Worm (Caenorhabditis elegans) whole organism, L1 larva: ENCODE measurements around the gene col-109.

Source experiments
- C16A3.4 ChIP-seq: fragments of 150-350 bp; optimal IDR thresholded peaks from 2 replicates; lab custom pipeline; 2014; ENCODE audit warnings: missing biosample characterization, missing genetic modification characterization
- F16B12.6 ChIP-seq: fragments of 150-350 bp; optimal IDR thresholded peaks from 2 replicates; lab custom pipeline; 2014; ENCODE audit warnings: missing biosample characterization, missing genetic modification characterization
- Y116A8C.19 ChIP-seq: sonication (generic microtip); optimal IDR thresholded peaks from 2 replicates; lab custom pipeline; 2016; ENCODE audit warnings: missing compliant biosample characterization, missing genetic modification characterization, borderline replicate concordance
- alr-1 ChIP-seq: fragments of 200-800 bp; sonication (Bioruptor generic); optimal IDR thresholded peaks from 2 replicates; lab custom pipeline; 2018; ENCODE audit warnings: borderline replicate concordance, mild to moderate bottlenecking, missing genetic modification characterization, missing compliant biosample characterization
- blmp-1 ChIP-seq: fragments of 150-350 bp; optimal IDR thresholded peaks from 2 replicates; lab custom pipeline; 2014; ENCODE audit warnings: missing biosample characterization, missing genetic modification characterization
- ceh-82 ChIP-seq, 3 experiments: fragments of 150-350 bp in 1 of 3; sonication (generic microtip) in 2 of 3; optimal IDR thresholded peaks; 2 replicates each; lab custom pipeline; 2014 to 2017; ENCODE audit warnings: missing biosample characterization in 3 of 3, missing genetic modification characterization in 3 of 3
- ceh-88 ChIP-seq: fragments of 200-800 bp; sonication (Bioruptor generic); IDR thresholded peaks from 2 replicates; pipeline ENCODE4 v1.3.6; 2022; ENCODE audit warnings: missing genetic modification characterization, missing compliant biosample characterization
- efl-1 ChIP-seq, 4 experiments: fragments of 150-350 bp; optimal IDR thresholded peaks in 3 of 4; peaks in 1 of 4; 1 replicate in 1 of 4; 2 replicates in 3 of 4; lab custom pipeline; 2014; ENCODE audit warnings: missing biosample characterization in 2 of 4, missing genetic modification characterization in 2 of 4, missing genetic modification reagents in 2 of 4
- efl-3 ChIP-seq: fragments of 200-800 bp; sonication (Bioruptor generic); optimal IDR thresholded peaks from 2 replicates; lab custom pipeline; 2018; ENCODE audit warnings: mild to moderate bottlenecking, missing genetic modification characterization, missing compliant biosample characterization
- elt-3 ChIP-seq, 6 experiments: fragments of 150-350 bp in 1 of 6; sonication (generic microtip); optimal IDR thresholded peaks; 2 replicates each; lab custom pipeline; 2017 to 2018; ENCODE audit warnings: missing biosample characterization in 6 of 6, missing genetic modification characterization in 6 of 6, inconsistent platforms in 1 of 6
- fkh-10 ChIP-seq: sonication (generic microtip); optimal IDR thresholded peaks from 2 replicates; lab custom pipeline; 2017; ENCODE audit warnings: missing biosample characterization, missing genetic modification reagents, missing genetic modification characterization
- fkh-4 ChIP-seq: sonication (generic microtip); optimal IDR thresholded peaks from 2 replicates; lab custom pipeline; 2016; ENCODE audit warnings: missing compliant biosample characterization, missing genetic modification characterization, borderline replicate concordance
- fkh-8 ChIP-seq: sonication (generic microtip); optimal IDR thresholded peaks from 2 replicates; lab custom pipeline; 2016; ENCODE audit warnings: mild to moderate bottlenecking, missing genetic modification characterization, missing compliant biosample characterization
- fos-1 ChIP-seq: fragments of 150-350 bp; optimal IDR thresholded peaks from 2 replicates; lab custom pipeline; 2014; ENCODE audit warnings: missing biosample characterization, missing genetic modification characterization
- hlh-4 ChIP-seq: sonication (generic microtip); optimal IDR thresholded peaks from 2 replicates; lab custom pipeline; 2016; ENCODE audit warnings: mild to moderate bottlenecking, missing genetic modification characterization, missing compliant biosample characterization
- irx-1 ChIP-seq: sonication (generic microtip); optimal IDR thresholded peaks from 2 replicates; lab custom pipeline; 2016; ENCODE audit warnings: missing genetic modification characterization, missing compliant biosample characterization
- isw-1 ChIP-seq: fragments of 200-800 bp; sonication (Bioruptor generic); IDR thresholded peaks from 2 replicates; pipeline ENCODE4 v1.3.6; 2022; ENCODE audit warnings: missing genetic modification characterization, missing compliant biosample characterization
- jun-1 ChIP-seq: fragments of 150-350 bp; optimal IDR thresholded peaks from 2 replicates; lab custom pipeline; 2014; ENCODE audit warnings: missing biosample characterization, missing genetic modification reagents, missing genetic modification characterization
- lin-13 ChIP-seq: fragments of 150-350 bp; optimal IDR thresholded peaks from 2 replicates; lab custom pipeline; 2014; ENCODE audit warnings: missing biosample characterization, missing genetic modification reagents, missing genetic modification characterization
- lin-14 ChIP-seq: fragments of 200-800 bp; sonication (Bioruptor generic); optimal IDR thresholded peaks from 2 replicates; lab custom pipeline; 2018; ENCODE audit warnings: mild to moderate bottlenecking, missing genetic modification characterization, moderate library complexity, missing compliant biosample characterization
- lin-35 ChIP-seq, 2 experiments: fragments of 150-350 bp; optimal IDR thresholded peaks; 2 replicates each; lab custom pipeline; 2014; ENCODE audit warnings: missing biosample characterization in 2 of 2, missing genetic modification characterization in 2 of 2, missing genetic modification reagents in 2 of 2
- lsy-2 ChIP-seq, 2 experiments: fragments of 150-350 bp; optimal IDR thresholded peaks; 2 replicates each; lab custom pipeline; 2014; ENCODE audit warnings: missing biosample characterization in 2 of 2, missing genetic modification characterization in 2 of 2
- mab-9 ChIP-seq: fragments of 200-800 bp; sonication (Bioruptor generic); IDR thresholded peaks from 2 replicates; pipeline ENCODE4 v1.3.6; 2022; ENCODE audit warnings: missing genetic modification reagents, missing genetic modification characterization, missing compliant biosample characterization
- mdl-1 ChIP-seq, 2 experiments: fragments of 150-350 bp; optimal IDR thresholded peaks; 2 replicates each; lab custom pipeline; 2014 to 2017; ENCODE audit warnings: missing biosample characterization in 2 of 2, missing genetic modification characterization in 2 of 2, inconsistent platforms in 1 of 2
- mef-2 ChIP-seq: fragments of 150-350 bp; optimal IDR thresholded peaks from 2 replicates; lab custom pipeline; 2014; ENCODE audit warnings: missing biosample characterization, missing genetic modification characterization
- nhr-19 ChIP-seq: fragments of 200-800 bp; sonication (Bioruptor generic); conservative IDR thresholded peaks from 2 replicates; pipeline ENCODE4 v1.3.6; 2022; ENCODE audit warnings: missing genetic modification characterization, missing compliant biosample characterization
- nhr-20 ChIP-seq: sonication (generic microtip); optimal IDR thresholded peaks from 2 replicates; lab custom pipeline; 2016; ENCODE audit warnings: mild to moderate bottlenecking, missing genetic modification characterization, missing compliant biosample characterization
- nhr-47 ChIP-seq: sonication (generic microtip); optimal IDR thresholded peaks from 2 replicates; lab custom pipeline; 2016; ENCODE audit warnings: mild to moderate bottlenecking, missing genetic modification characterization, moderate library complexity, missing compliant biosample characterization
- nhr-71 ChIP-seq: sonication (generic microtip); optimal IDR thresholded peaks from 2 replicates; lab custom pipeline; 2016; ENCODE audit warnings: mild to moderate bottlenecking, missing genetic modification characterization, moderate library complexity, missing compliant biosample characterization
- nhr-85 ChIP-seq: sonication (generic microtip); peaks from one replicate; lab custom pipeline; 2016; ENCODE audit warnings: missing genetic modification characterization, inconsistent platforms, missing compliant biosample characterization
- nhr-90 ChIP-seq: sonication (generic microtip); optimal IDR thresholded peaks from 2 replicates; lab custom pipeline; 2016; ENCODE audit warnings: mild to moderate bottlenecking, missing genetic modification characterization, missing compliant biosample characterization; ENCODE audit not compliant: poor library complexity
- pqm-1 ChIP-seq: sonication (generic microtip); optimal IDR thresholded peaks from 3 replicates; lab custom pipeline; 2017; ENCODE audit warnings: missing biosample characterization, missing genetic modification characterization
- rnt-1 ChIP-seq: sonication (generic microtip); optimal IDR thresholded peaks from 2 replicates; lab custom pipeline; 2016; ENCODE audit warnings: mild to moderate bottlenecking, missing genetic modification characterization, moderate library complexity, missing compliant biosample characterization
- snpc-4 ChIP-seq: fragments of 150-350 bp; optimal IDR thresholded peaks from 2 replicates; lab custom pipeline; 2014; ENCODE audit warnings: missing biosample characterization, missing genetic modification characterization
- snu-23 ChIP-seq: sonication (generic microtip); optimal IDR thresholded peaks from 2 replicates; lab custom pipeline; 2016; ENCODE audit warnings: missing genetic modification characterization, missing compliant biosample characterization
- sptf-1 ChIP-seq: fragments of 150-350 bp; optimal IDR thresholded peaks from 2 replicates; lab custom pipeline; 2014; ENCODE audit warnings: missing biosample characterization, missing genetic modification characterization
- tbx-2 ChIP-seq: sonication (generic microtip); optimal IDR thresholded peaks from 2 replicates; lab custom pipeline; 2016; ENCODE audit warnings: missing genetic modification characterization, missing compliant biosample characterization
- unc-86 ChIP-seq: sonication (generic microtip); optimal IDR thresholded peaks from 2 replicates; lab custom pipeline; 2016; ENCODE audit warnings: missing genetic modification characterization, missing compliant biosample characterization
- unc-98 ChIP-seq: fragments of 200-800 bp; sonication (Bioruptor generic); IDR thresholded peaks from 2 replicates; pipeline ENCODE4 v1.3.6; 2022; ENCODE audit warnings: missing genetic modification characterization, missing compliant biosample characterization
- zag-1 ChIP-seq: fragments of 150-350 bp; optimal IDR thresholded peaks from 2 replicates; lab custom pipeline; 2014; ENCODE audit warnings: missing biosample characterization, missing genetic modification characterization
- ztf-11 ChIP-seq, 2 experiments: sonication (generic microtip); optimal IDR thresholded peaks; 2 replicates each; lab custom pipeline; 2016 to 2017; ENCODE audit warnings: missing genetic modification characterization in 2 of 2, missing biosample characterization in 1 of 2, missing compliant biosample characterization in 1 of 2

col-109 gene

ce11 chrIV:1857866-1858271 is 37.8 kb upstream of the col-109 start (continued):
- TF ChIP-seq nhr-47 (tag; lab: Kevin White, UChicago) (peak; percentile 72), sptf-1 (no peak), snpc-4 (tag; lab: Kevin White, UChicago) (no peak), mab-9 (GFP tag; lab: Robert Waterston, UW) (no peak), unc-86 (tag; lab: Kevin White, UChicago) (peak; percentile 69), alr-1 (tag; lab: Kevin White, UChicago) (no peak), irx-1 (no peak), F16B12.6 (tag; lab: Kevin White, UChicago) (no peak)

- TF ChIP-seq nhr-85 (tag; lab: Kevin White, UChicago) (peak; percentile 63), blmp-1 (tag; lab: Kevin White, UChicago) (peak; percentile 94), rnt-1 (tag; lab: Kevin White, UChicago) (peak; percentile 11), nhr-71 (tag; lab: Kevin White, UChicago) (peak; percentile 7), nhr-20 (peak; percentile 27), pqm-1 (tag; lab: Kevin White, UChicago) (no peak), tbx-2 (tag; lab: Kevin White, UChicago) (no peak), elt-3 (tag; optimal IDR thresholded peaks at IDR 0.05; lab: Kevin White, UChicago) (peak in 2 of 6 experiments; percentile 31 to 41), jun-1 (tag; lab: Kevin White, UChicago) (no peak), nhr-19 (GFP tag; lab: Robert Waterston, UW) (0 out of 2 replicates have a peak, but pooled peaks have one; percentile 14)
Measured at ce11 chrIV:1853934-1854438, 33.9 kb upstream of the col-109 start.

DNA sequence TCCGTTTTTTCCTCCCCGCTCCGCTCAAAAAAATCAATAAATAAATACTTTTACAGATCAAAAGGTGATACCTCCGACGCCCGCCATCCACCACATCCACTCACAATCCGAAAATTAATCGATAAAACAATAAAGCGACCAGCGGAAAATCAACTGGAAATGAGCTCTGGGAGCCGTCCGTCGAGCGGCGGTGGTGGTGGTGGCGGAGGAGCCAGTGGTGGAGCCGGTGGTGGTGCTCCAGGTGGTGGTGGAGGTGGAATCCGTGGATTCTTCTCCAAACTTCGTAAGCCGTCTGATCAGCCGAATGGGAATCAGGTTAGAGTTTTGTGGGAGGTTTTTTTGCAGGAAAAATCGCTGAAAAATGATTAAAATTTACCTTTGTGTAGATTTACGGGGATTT is 27.9 kb upstream of the col-109 start, which contains the start of gene egl-4:
Gene egl-4 (plus strand): TSS at position 160 of the 400 bp plus-strand sequence.
- no peak for TF ChIP-seq irx-1
- no peak for TF ChIP-seq efl-1 (optimal IDR thresholded peaks at IDR 0.05; lab: Kevin White, UChicago)
- TF ChIP-seq efl-1 (GFP tag; optimal IDR thresholded peaks at IDR 0.05 in 1 of 2; lab: Kevin White, UChicago), result peak in 1 of 2 experiments; percentile 37

ce11 chrIV:1846451-1846850 is 26.4 kb upstream of the col-109 start:
- TF ChIP-seq fkh-4 (no peak), F16B12.6 (tag; lab: Kevin White, UChicago) (peak; percentile 68), efl-1 (optimal IDR thresholded peaks at IDR 0.05; lab: Kevin White, UChicago) (peak in 1 of 2 experiments; percentile 9), efl-1 (GFP tag; optimal IDR thresholded peaks at IDR 0.05 in 1 of 2; lab: Kevin White, UChicago) (no peak), efl-3 (no peak)

DNA sequence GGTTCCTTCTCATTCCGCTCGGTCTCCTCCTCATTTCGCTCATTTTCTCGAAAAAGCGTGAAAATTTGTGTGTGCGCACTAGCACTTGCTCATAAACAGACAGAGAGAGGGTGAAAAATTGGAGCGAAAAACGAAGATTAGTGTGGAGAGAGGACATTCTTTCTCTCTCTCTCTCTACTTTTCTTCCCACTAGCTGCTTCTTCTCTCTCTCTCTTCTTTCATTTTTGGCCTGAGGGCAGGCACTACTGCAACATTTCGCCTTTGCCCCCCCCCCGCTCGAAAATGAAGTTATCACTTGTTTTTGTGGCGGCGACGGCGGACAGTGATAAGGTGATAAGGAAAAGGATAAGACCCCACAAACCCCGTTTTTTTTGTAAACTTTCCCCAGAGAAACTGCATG is 25.0 kb upstream of the col-109 start:
- TF ChIP-seq snpc-4 (tag; lab: Kevin White, UChicago) (no peak), nhr-90 (no peak), mdl-1 (tag; optimal IDR thresholded peaks at IDR 0.05; lab: Kevin White, UChicago) (peak in 1 of 2 experiments; percentile 0), efl-3 (no peak), lin-35 (GFP tag; optimal IDR thresholded peaks at IDR 0.05; lab: Kevin White, UChicago) (peak in 1 of 2 experiments; percentile 15), ceh-82 (tag; optimal IDR thresholded peaks at IDR 0.05; lab: Kevin White, UChicago) (peak in 1 of 3 experiments; percentile 68), blmp-1 (tag; lab: Kevin White, UChicago) (peak; percentile 72), tbx-2 (tag; lab: Kevin White, UChicago) (no peak), Y116A8C.19 (tag; lab: Kevin White, UChicago) (no peak), lin-13 (GFP tag; lab: Kevin White, UChicago) (no peak), pqm-1 (tag; lab: Kevin White, UChicago) (peak; percentile 45), lin-14 (GFP tag; lab: Kevin White, UChicago) (peak; percentile 78), fkh-8 (tag; lab: Kevin White, UChicago) (peak; percentile 44), isw-1 (no peak), elt-3 (tag; optimal IDR thresholded peaks at IDR 0.05; lab: Kevin White, UChicago) (peak in 4 of 6 experiments; percentile 1 to 70 (median 36)), ceh-88 (GFP tag; lab: Robert Waterston, UW) (no peak), mef-2 (tag; lab: Kevin White, UChicago) (no peak), nhr-71 (tag; lab: Kevin White, UChicago) (peak; percentile 30), snu-23 (peak; percentile 4), hlh-4 (tag; lab: Kevin White, UChicago) (no peak), nhr-47 (tag; lab: Kevin White, UChicago) (no peak), zag-1 (tag; lab: Kevin White, UChicago) (no peak), efl-1 (optimal IDR thresholded peaks at IDR 0.05; lab: Kevin White, UChicago) (peak in 1 of 2 experiments; percentile 10), efl-1 (GFP tag; optimal IDR thresholded peaks at IDR 0.05 in 1 of 2; lab: Kevin White, UChicago) (peak in 1 of 2 experiments; percentile 50), C16A3.4 (tag; lab: Kevin White, UChicago) (no peak), fkh-10 (GFP tag; lab: Kevin White, UChicago) (peak; percentile 21), fos-1 (no peak), unc-98 (GFP tag; lab: Robert Waterston, UW) (no peak), jun-1 (tag; lab: Kevin White, UChicago) (no peak), ztf-11 (tag; optimal IDR thresholded peaks at IDR 0.05; lab: Kevin White, UChicago) (no peak), lsy-2 (tag; optimal IDR thresholded peaks at IDR 0.05; lab: Kevin White, UChicago) (peak in 1 of 2 experiments; percentile 35)
